Worm (Caenorhabditis elegans) whole organism, young adult: ENCODE measurements around the gene T25C12.3.

ENCODE experiments used
- B0035.1 ChIP-seq: sonication (generic microtip); optimal IDR thresholded peaks from 2 replicates; lab custom pipeline; 2016; ENCODE audit warnings: missing genetic modification characterization, mild to moderate bottlenecking, missing compliant biosample characterization, missing genotype, missing genetic modification reagents
- B0261.1 ChIP-seq: sonication (generic microtip); optimal IDR thresholded peaks from 2 replicates; lab custom pipeline; 2016; ENCODE audit warnings: mild to moderate bottlenecking, missing genetic modification characterization, moderate library complexity, missing compliant biosample characterization
- D2030.7 ChIP-seq: fragments of 200-800 bp; sonication (Bioruptor generic); IDR thresholded peaks from 2 replicates; pipeline ENCODE4 v1.3.6; 2022; ENCODE audit warnings: missing genetic modification reagents, missing genetic modification characterization, missing compliant biosample characterization
- F49E8.2 ChIP-seq: sonication (generic microtip); optimal IDR thresholded peaks from 3 replicates; lab custom pipeline; 2017; ENCODE audit warnings: missing genetic modification characterization, mild to moderate bottlenecking, missing compliant biosample characterization, antibody characterized with exemption, moderate library complexity; ENCODE audit not compliant: insufficient read depth
- F52B5.7 ChIP-seq: sonication (generic microtip); optimal IDR thresholded peaks from 2 replicates; lab custom pipeline; 2016; ENCODE audit warnings: mild to moderate bottlenecking, missing genetic modification characterization, missing compliant biosample characterization
- F57C9.4 ChIP-seq: sonication (generic microtip); optimal IDR thresholded peaks from 2 replicates; lab custom pipeline; 2017; ENCODE audit warnings: mild to moderate bottlenecking, missing genetic modification characterization, missing compliant biosample characterization
- K11D2.4 ChIP-seq: fragments of 200-800 bp; sonication (Bioruptor generic); IDR thresholded peaks from 2 replicates; pipeline ENCODE4 v1.3.6; 2022; ENCODE audit warnings: missing genetic modification reagents, missing genetic modification characterization, missing compliant biosample characterization
- K12H6.12 ChIP-seq: fragments of 200-800 bp; sonication (Bioruptor generic); optimal IDR thresholded peaks from 2 replicates; lab custom pipeline; 2018; ENCODE audit warnings: mild to moderate bottlenecking, missing genetic modification characterization, missing compliant biosample characterization
- Y53F4B.3 ChIP-seq: fragments of 200-800 bp; sonication (Bioruptor generic); IDR thresholded peaks from 2 replicates; pipeline ENCODE4 v1.3.6; 2022; ENCODE audit warnings: missing genetic modification reagents, missing genetic modification characterization, missing compliant biosample characterization
- Y56A3A.18 ChIP-seq: fragments of 200-800 bp; sonication (Bioruptor generic); IDR thresholded peaks from 2 replicates; pipeline ENCODE4 v1.3.6; 2022; ENCODE audit warnings: missing genetic modification reagents, missing genetic modification characterization, missing compliant biosample characterization
- akir-1 ChIP-seq: fragments of 200-800 bp; sonication (Bioruptor generic); optimal IDR thresholded peaks from 2 replicates; lab custom pipeline; 2018; ENCODE audit warnings: mild to moderate bottlenecking, missing genetic modification characterization, moderate library complexity, missing compliant biosample characterization
- atf-7 ChIP-seq: sonication (generic microtip); optimal IDR thresholded peaks from 2 replicates; lab custom pipeline; 2017; ENCODE audit warnings: mild to moderate bottlenecking, missing genetic modification characterization, missing compliant biosample characterization
- attf-3 ChIP-seq: fragments of 200-800 bp; sonication (Bioruptor generic); conservative IDR thresholded peaks from 2 replicates; pipeline ENCODE4 v1.3.6; 2022; ENCODE audit warnings: missing genetic modification reagents, missing genetic modification characterization, missing compliant biosample characterization
- attf-5 ChIP-seq: fragments of 200-800 bp; sonication (Bioruptor generic); optimal IDR thresholded peaks from 2 replicates; lab custom pipeline; 2018; ENCODE audit warnings: mild to moderate bottlenecking, missing genetic modification characterization, missing compliant biosample characterization
- attf-6 ChIP-seq: fragments of 200-800 bp; sonication (Bioruptor generic); IDR thresholded peaks from 2 replicates; pipeline ENCODE4 v1.3.6; 2022; ENCODE audit warnings: missing genetic modification reagents, missing genetic modification characterization, missing compliant biosample characterization
- bed-2 ChIP-seq: fragments of 200-800 bp; sonication (Bioruptor generic); IDR thresholded peaks from 2 replicates; pipeline ENCODE4 v1.3.6; 2022; ENCODE audit warnings: missing genetic modification reagents, missing genetic modification characterization, missing compliant biosample characterization
- ccch-3 ChIP-seq: fragments of 200-800 bp; sonication (Bioruptor generic); optimal IDR thresholded peaks from 2 replicates; lab custom pipeline; 2018; ENCODE audit warnings: mild to moderate bottlenecking, missing genetic modification characterization, missing compliant biosample characterization
- ceh-40 ChIP-seq: fragments of 200-800 bp; sonication (Bioruptor generic); IDR thresholded peaks from 2 replicates; pipeline ENCODE4 v1.3.6; 2022; ENCODE audit warnings: missing genetic modification characterization, missing compliant biosample characterization
- chd-7 ChIP-seq: sonication (generic microtip); optimal IDR thresholded peaks from 2 replicates; lab custom pipeline; 2016; ENCODE audit warnings: mild to moderate bottlenecking, missing genetic modification characterization, moderate library complexity, missing compliant biosample characterization
- efl-1 ChIP-seq: fragments of 150-350 bp; optimal IDR thresholded peaks from 2 replicates; lab custom pipeline; 2014; ENCODE audit warnings: missing biosample characterization, missing genetic modification reagents, missing genetic modification characterization
- egrh-3 ChIP-seq: fragments of 200-800 bp; sonication (Bioruptor generic); IDR thresholded peaks from 2 replicates; pipeline ENCODE4 v1.3.6; 2022; ENCODE audit warnings: missing genetic modification reagents, missing genetic modification characterization, missing compliant biosample characterization
- ets-4 ChIP-seq: fragments of 200-800 bp; sonication (Bioruptor generic); optimal IDR thresholded peaks from 2 replicates; lab custom pipeline; 2018; ENCODE audit warnings: mild to moderate bottlenecking, missing genetic modification characterization, missing compliant biosample characterization
- gei-17 ChIP-seq: fragments of 200-800 bp; sonication (Bioruptor generic); optimal IDR thresholded peaks from 2 replicates; lab custom pipeline; 2018; ENCODE audit warnings: mild to moderate bottlenecking, missing genetic modification characterization, missing compliant biosample characterization
- hlh-26 ChIP-seq: fragments of 200-800 bp; sonication (Bioruptor generic); conservative IDR thresholded peaks from 2 replicates; pipeline ENCODE4 v1.3.6; 2022; ENCODE audit warnings: missing genetic modification reagents, missing genetic modification characterization, missing compliant biosample characterization
- hmg-1.2 ChIP-seq: fragments of 200-800 bp; sonication (Bioruptor generic); IDR thresholded peaks from 2 replicates; pipeline ENCODE4 v1.3.6; 2022; ENCODE audit warnings: missing genetic modification reagents, missing genetic modification characterization, missing compliant biosample characterization
- let-526 ChIP-seq: fragments of 200-800 bp; sonication (Bioruptor generic); IDR thresholded peaks from 2 replicates; pipeline ENCODE4 v1.3.6; 2022; ENCODE audit warnings: missing genetic modification reagents, missing genetic modification characterization, missing compliant biosample characterization
- lin-40 ChIP-seq: sonication (generic microtip); optimal IDR thresholded peaks from 2 replicates; lab custom pipeline; 2016; ENCODE audit warnings: missing genetic modification characterization, mild to moderate bottlenecking, missing compliant biosample characterization, missing genotype, missing genetic modification reagents
- lsl-1 ChIP-seq: fragments of 200-800 bp; sonication (Bioruptor generic); optimal IDR thresholded peaks from 2 replicates; lab custom pipeline; 2018; ENCODE audit warnings: mild to moderate bottlenecking, missing genetic modification characterization, moderate library complexity, missing compliant biosample characterization
- lsy-27 ChIP-seq: sonication (generic microtip); optimal IDR thresholded peaks from 2 replicates; lab custom pipeline; 2017; ENCODE audit warnings: missing genetic modification characterization, mild to moderate bottlenecking, missing compliant biosample characterization, antibody characterized with exemption, missing genotype, borderline replicate concordance; ENCODE audit not compliant: insufficient read depth
- madf-10 ChIP-seq: sonication (generic microtip); optimal IDR thresholded peaks from 2 replicates; lab custom pipeline; 2016; ENCODE audit warnings: mild to moderate bottlenecking, missing genetic modification characterization, missing compliant biosample characterization
- mcd-1 ChIP-seq: fragments of 200-800 bp; sonication (Bioruptor generic); IDR thresholded peaks from 2 replicates; pipeline ENCODE4 v1.3.6; 2022; ENCODE audit warnings: missing genetic modification reagents, missing genetic modification characterization, missing compliant biosample characterization
- nfya-1 ChIP-seq: sonication (generic microtip); optimal IDR thresholded peaks from 2 replicates; lab custom pipeline; 2017; ENCODE audit warnings: antibody characterized with exemption, missing compliant biosample characterization, missing genetic modification characterization, borderline replicate concordance; ENCODE audit not compliant: insufficient read depth
- nfya-2 ChIP-seq: fragments of 200-800 bp; sonication (Bioruptor generic); IDR thresholded peaks from 2 replicates; pipeline ENCODE4 v1.3.6; 2022; ENCODE audit warnings: missing genetic modification reagents, missing genetic modification characterization, missing compliant biosample characterization
- nhr-179 ChIP-seq: sonication (generic microtip); optimal IDR thresholded peaks from 2 replicates; lab custom pipeline; 2016; ENCODE audit warnings: mild to moderate bottlenecking, missing genetic modification characterization, missing compliant biosample characterization
- nhr-80 ChIP-seq: sonication (generic microtip); optimal IDR thresholded peaks from 2 replicates; lab custom pipeline; 2016; ENCODE audit warnings: missing genetic modification characterization, missing compliant biosample characterization
- pbrm-1 ChIP-seq: fragments of 200-800 bp; sonication (Bioruptor generic); IDR thresholded peaks from 2 replicates; pipeline ENCODE4 v1.3.6; 2022; ENCODE audit warnings: missing genetic modification reagents, missing genetic modification characterization, missing compliant biosample characterization
- rec-8 ChIP-seq, 2 experiments: sonication (generic microtip); optimal IDR thresholded peaks; 2 replicates each; lab custom pipeline; 2016; ENCODE audit warnings: mild to moderate bottlenecking in 2 of 2, missing genetic modification characterization in 2 of 2, missing genetic modification reagents in 2 of 2, missing genotype in 2 of 2, missing biosample characterization in 1 of 2, missing compliant biosample characterization in 1 of 2, moderate library complexity in 1 of 2
- snpc-4 ChIP-seq, 5 experiments: fragments of 150-350 bp in 1 of 5; sonication (generic microtip) in 4 of 5; optimal IDR thresholded peaks; 2 replicates each; lab custom pipeline; 2014 to 2018; ENCODE audit warnings: missing genetic modification characterization in 5 of 5, missing biosample characterization in 3 of 5, antibody characterized with exemption in 2 of 5, mild to moderate bottlenecking in 2 of 5, missing compliant biosample characterization in 2 of 5, missing genotype in 2 of 5, moderate library complexity in 2 of 5, missing genetic modification reagents in 1 of 5
- somi-1 ChIP-seq: fragments of 200-800 bp; sonication (Bioruptor generic); optimal IDR thresholded peaks from 2 replicates; lab custom pipeline; 2018; ENCODE audit warnings: mild to moderate bottlenecking, missing genetic modification characterization, missing compliant biosample characterization
- tbx-9 ChIP-seq: sonication (generic microtip); optimal IDR thresholded peaks from 2 replicates; lab custom pipeline; 2016; ENCODE audit warnings: borderline replicate concordance, missing genetic modification characterization, inconsistent platforms, missing compliant biosample characterization
- tlf-1 ChIP-seq: fragments of 200-800 bp; sonication (Bioruptor generic); optimal IDR thresholded peaks from 2 replicates; lab custom pipeline; 2018; ENCODE audit warnings: mild to moderate bottlenecking, missing genetic modification characterization, missing compliant biosample characterization
- xnd-1 ChIP-seq: sonication (generic microtip); optimal IDR thresholded peaks from 2 replicates; lab custom pipeline; 2016; ENCODE audit warnings: missing genotype, missing genetic modification reagents, missing genetic modification characterization, missing compliant biosample characterization
- zim-3 ChIP-seq: sonication (generic microtip); optimal IDR thresholded peaks from 2 replicates; lab custom pipeline; 2017; ENCODE audit warnings: mild to moderate bottlenecking, missing genetic modification characterization, moderate library complexity, missing compliant biosample characterization
- ztf-18 ChIP-seq: sonication (generic microtip); optimal IDR thresholded peaks from 2 replicates; lab custom pipeline; 2016; ENCODE audit warnings: missing genotype, mild to moderate bottlenecking, missing genetic modification characterization, missing compliant biosample characterization
- ztf-26 ChIP-seq: sonication (generic microtip); optimal IDR thresholded peaks from 2 replicates; lab custom pipeline; 2017; ENCODE audit warnings: missing genetic modification characterization, missing compliant biosample characterization

T25C12.3 gene

DNA sequence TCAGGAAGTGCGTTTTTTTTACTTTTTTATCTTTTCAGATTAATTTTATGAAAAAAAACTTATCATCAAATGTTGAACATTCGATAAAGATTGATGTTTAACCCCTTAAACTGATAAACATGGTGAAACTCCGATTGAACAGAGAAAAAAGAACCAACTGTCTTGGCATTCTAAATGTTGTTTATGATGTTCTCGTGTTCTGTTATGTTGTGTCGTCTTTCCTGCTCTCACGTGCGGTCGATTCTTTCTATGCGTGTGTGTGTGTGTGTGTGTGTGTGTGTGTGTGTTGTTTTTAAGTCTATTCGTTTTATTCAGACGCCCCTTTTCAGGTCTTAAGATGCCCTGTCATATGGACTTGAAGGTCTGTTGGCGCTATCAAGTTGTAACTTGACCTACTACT is 30.2 kb downstream of the T25C12.3 start (continued):
- TF ChIP-seq attf-5 (peak; percentile 27), egrh-3 (GFP tag; lab: Robert Waterston, UW) (peak; percentile 8; the same call in 1 of the 2 replicates), lsl-1 (no peak), tbx-9 (tag; lab: Kevin White, UChicago) (no peak), nhr-80 (peak; percentile 63), D2030.7 (no peak)
- TF ChIP-seq, all 124 proteins: peak for 9

DNA sequence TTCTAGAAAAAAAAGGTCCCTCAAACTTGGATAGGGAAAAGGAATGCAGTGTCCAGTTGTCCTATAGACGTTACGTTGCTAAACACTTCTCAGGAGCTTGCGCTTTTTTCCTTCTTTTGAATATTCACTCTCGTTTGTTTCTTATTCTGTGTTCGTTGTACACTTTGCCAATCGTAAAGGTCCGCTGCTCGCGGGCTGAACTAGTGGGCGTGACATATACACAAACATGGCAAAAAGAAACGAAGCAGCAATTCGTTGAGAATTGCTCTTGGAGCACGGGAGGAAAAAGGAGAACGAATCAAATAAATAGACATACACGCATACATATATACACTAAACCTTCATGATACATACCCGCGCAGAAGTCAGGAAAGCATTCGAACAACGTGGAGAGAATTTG is 31.0 kb downstream of the T25C12.3 start:
- TF ChIP-seq mcd-1 (GFP tag; lab: Robert Waterston, UW): no peak
- no peak for TF ChIP-seq B0261.1
- TF ChIP-seq hmg-1.2 (GFP tag; lab: Robert Waterston, UW): no peak
- TF ChIP-seq ceh-40 (GFP tag; lab: Robert Waterston, UW): no peak
- no peak for TF ChIP-seq F57C9.4 (tag; lab: Kevin White, UChicago)
- TF ChIP-seq ccch-3 (GFP tag; lab: Kevin White, UChicago): no peak
- no peak for TF ChIP-seq akir-1 (GFP tag; lab: Kevin White, UChicago)
- TF ChIP-seq Y53F4B.3 (GFP tag; lab: Robert Waterston, UW): no peak
- no peak for TF ChIP-seq attf-3 (GFP tag; lab: Robert Waterston, UW)
- TF ChIP-seq let-526 (GFP tag; lab: Robert Waterston, UW): no peak
- TF ChIP-seq K11D2.4: no peak
- TF ChIP-seq nfya-1 (tag; lab: Kevin White, UChicago): no peak

DNA sequence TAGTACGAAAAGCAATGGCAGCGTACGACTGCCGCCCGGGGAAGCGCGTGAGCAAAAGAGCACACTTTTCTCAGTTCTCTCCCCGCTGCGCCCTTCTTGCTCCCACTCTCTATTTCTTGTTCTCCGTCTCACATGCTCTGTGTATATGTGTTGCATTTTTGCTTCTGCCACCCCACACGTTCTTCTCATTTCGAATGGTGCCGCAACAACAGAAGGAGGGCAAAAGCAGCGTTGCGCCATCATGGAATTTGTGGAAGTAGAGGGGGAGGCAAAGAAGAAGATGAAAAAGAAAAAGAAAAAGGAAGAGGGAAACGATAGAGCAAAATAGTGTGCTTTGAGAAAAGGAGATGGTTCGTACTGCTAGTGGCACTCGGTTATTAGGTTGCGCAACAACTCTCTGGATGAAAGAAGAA is 32.5 kb downstream of the T25C12.3 start:
- TF ChIP-seq somi-1 (GFP tag; lab: Kevin White, UChicago) (peak; percentile 67), snpc-4 (GFP tag; optimal IDR thresholded peaks at IDR 0.05; lab: Kevin White, UChicago) (no peak), snpc-4 (tag; optimal IDR thresholded peaks at IDR 0.05; lab: Kevin White, UChicago) (peak in 1 of 4 experiments; percentile 22), chd-7 (peak; percentile 60), K12H6.12 (tag; lab: Kevin White, UChicago) (peak; percentile 84), rec-8 (tag; optimal IDR thresholded peaks at IDR 0.05; lab: Kevin White, UChicago) (no peak), attf-3 (GFP tag; lab: Robert Waterston, UW) (no peak), tlf-1 (GFP tag; lab: Kevin White, UChicago) (peak; percentile 22), F52B5.7 (tag; lab: Kevin White, UChicago) (no peak), zim-3 (tag; lab: Kevin White, UChicago) (peak; percentile 51), F49E8.2 (tag; lab: Kevin White, UChicago) (no peak), nhr-179 (peak; percentile 9), attf-5 (peak; percentile 59), xnd-1 (tag; lab: Kevin White, UChicago) (no peak), hlh-26 (GFP tag; lab: Robert Waterston, UW) (no peak), ets-4 (GFP tag; lab: Kevin White, UChicago) (no peak), efl-1 (GFP tag; lab: Kevin White, UChicago) (no peak), pbrm-1 (GFP tag; lab: Robert Waterston, UW) (peak; percentile 8; the same call in 1 of the 2 replicates), ztf-26 (tag; lab: Kevin White, UChicago) (no peak), F57C9.4 (tag; lab: Kevin White, UChicago) (no peak), attf-6 (GFP tag; lab: Robert Waterston, UW) (no peak), madf-10 (tag; lab: Kevin White, UChicago) (peak; percentile 25), lsy-27 (tag; lab: Kevin White, UChicago) (no peak), Y56A3A.18 (no peak), bed-2 (no peak), gei-17 (peak; percentile 6), nhr-80 (peak; percentile 77), nfya-2 (no peak), lin-40 (tag; lab: Kevin White, UChicago) (peak; percentile 28), ztf-18 (tag; lab: Kevin White, UChicago) (peak; percentile 9), atf-7 (tag; lab: Kevin White, UChicago) (no peak), B0035.1 (tag; lab: Kevin White, UChicago) (peak; percentile 4)
